Fruit fly (Drosophila melanogaster) whole organism, prepupa: ENCODE measurements around the gene CG12768.
A peak's percentile ranks its signal among the peaks of the same experiment; 100 is the strongest.

Experiments used
- CG10631 ChIP-seq: fragments of 200-800 bp; sonication (Bioruptor generic); optimal IDR thresholded peaks from 2 replicates; lab custom pipeline; 2016; ENCODE audit warnings: missing biosample characterization, missing genetic modification characterization
- CG15336 ChIP-seq: fragments of 200-800 bp; sonication (Bioruptor generic); IDR thresholded peaks from 2 replicates; pipeline ENCODE4 v1.3.6; 2022; ENCODE audit warnings: missing biosample characterization, missing genetic modification characterization
- CG31627 ChIP-seq: fragments of 200-800 bp; sonication (Bioruptor generic); optimal IDR thresholded peaks from 3 replicates; lab custom pipeline; 2016; ENCODE audit warnings: missing biosample characterization, missing genetic modification characterization
- CG32006 ChIP-seq: fragments of 200-800 bp; sonication (Bioruptor generic); optimal IDR thresholded peaks from 3 replicates; lab custom pipeline; 2017; ENCODE audit warnings: missing biosample characterization, mild to moderate bottlenecking, missing genetic modification characterization
- CG6163 ChIP-seq: fragments of 200-800 bp; sonication (Bioruptor generic); IDR thresholded peaks from 3 replicates; pipeline ENCODE4 v1.3.6; 2022; ENCODE audit warnings: missing biosample characterization, missing genetic modification characterization
- CG6276 ChIP-seq: fragments of 200-800 bp; sonication (Bioruptor generic); optimal IDR thresholded peaks from 2 replicates; lab custom pipeline; 2017; ENCODE audit warnings: missing biosample characterization, mild to moderate bottlenecking, missing genetic modification characterization
- CG6792 ChIP-seq: fragments of 200-800 bp; sonication (Bioruptor generic); optimal IDR thresholded peaks from 3 replicates; lab custom pipeline; 2016; ENCODE audit warnings: missing biosample characterization, missing genetic modification characterization
- CG6808 ChIP-seq: fragments of 200-800 bp; sonication (Bioruptor generic); optimal IDR thresholded peaks from 3 replicates; lab custom pipeline; 2017; ENCODE audit warnings: missing biosample characterization, missing genetic modification characterization, mild to moderate bottlenecking, moderate library complexity, missing genetic modification reagents
- CG9139 ChIP-seq: fragments of 200-800 bp; sonication (Bioruptor generic); optimal IDR thresholded peaks from 3 replicates; lab custom pipeline; 2017; ENCODE audit warnings: missing biosample characterization, mild to moderate bottlenecking, missing genetic modification characterization
- Eip78C ChIP-seq: fragments of 200-800 bp; sonication (Bioruptor generic); peaks from one replicate; lab custom pipeline; 2016; ENCODE audit warnings: missing biosample characterization, missing genetic modification characterization
- Eip93F ChIP-seq: fragments of 200-800 bp; sonication (Bioruptor generic); optimal IDR thresholded peaks from 2 replicates; lab custom pipeline; 2016; ENCODE audit warnings: missing biosample characterization, mild to moderate bottlenecking, missing genetic modification characterization
- Ets21C ChIP-seq: fragments of 200-800 bp; sonication (Bioruptor generic); optimal IDR thresholded peaks from 3 replicates; lab custom pipeline; 2016; ENCODE audit warnings: missing biosample characterization, missing genetic modification characterization
- Gug ChIP-seq: fragments of 200-800 bp; sonication (Bioruptor generic); IDR thresholded peaks from 2 replicates; pipeline ENCODE4 v1.3.6; 2022; ENCODE audit warnings: missing biosample characterization, missing genetic modification characterization
- Hr39 ChIP-seq: fragments of 200-800 bp; sonication (Bioruptor generic); optimal IDR thresholded peaks from 2 replicates; lab custom pipeline; 2016; ENCODE audit warnings: missing biosample characterization, missing genetic modification characterization
- Hr4 ChIP-seq: fragments of 200-800 bp; sonication (Bioruptor generic); optimal IDR thresholded peaks from 3 replicates; lab custom pipeline; 2016; ENCODE audit warnings: missing biosample characterization, missing genetic modification characterization
- Lpt ChIP-seq: fragments of 200-800 bp; sonication (Bioruptor generic); optimal IDR thresholded peaks from 3 replicates; lab custom pipeline; 2016; ENCODE audit warnings: missing biosample characterization, missing genetic modification characterization
- Sox14 ChIP-seq: fragments of 200-800 bp; sonication (Bioruptor generic); optimal IDR thresholded peaks from 3 replicates; lab custom pipeline; 2016; ENCODE audit warnings: missing biosample characterization, missing genetic modification characterization
- achi ChIP-seq: fragments of 200-800 bp; sonication (Bioruptor generic); optimal IDR thresholded peaks from 3 replicates; lab custom pipeline; 2016; ENCODE audit warnings: missing biosample characterization, missing genetic modification characterization
- acj6 ChIP-seq: fragments of 200-800 bp; sonication (Bioruptor generic); optimal IDR thresholded peaks from 3 replicates; lab custom pipeline; 2016; ENCODE audit warnings: missing biosample characterization, missing genetic modification characterization
- dsx ChIP-seq: fragments of 200-800 bp; optimal IDR thresholded peaks from 3 replicates; lab custom pipeline; 2019; ENCODE audit warnings: missing biosample characterization, mild to moderate bottlenecking, missing genetic modification characterization, moderate library complexity; ENCODE audit not compliant: poor library complexity, severe bottlenecking
- eg ChIP-seq: fragments of 200-800 bp; sonication (Bioruptor generic); IDR thresholded peaks from 3 replicates; pipeline ENCODE4 v1.3.6; 2022; ENCODE audit warnings: missing biosample characterization, missing genetic modification characterization
- fd59A ChIP-seq: fragments of 200-800 bp; sonication (Bioruptor generic); optimal IDR thresholded peaks from 2 replicates; lab custom pipeline; 2017; ENCODE audit warnings: missing biosample characterization, mild to moderate bottlenecking, missing genetic modification characterization, missing genetic modification reagents
- fd85E ChIP-seq: fragments of 200-800 bp; sonication (Bioruptor generic); optimal IDR thresholded peaks from 3 replicates; lab custom pipeline; 2016; ENCODE audit warnings: missing biosample characterization, missing genetic modification characterization
- fkh ChIP-seq: fragments of 200-800 bp; sonication (Bioruptor generic); optimal IDR thresholded peaks from 3 replicates; lab custom pipeline; 2017; ENCODE audit warnings: missing biosample characterization, mild to moderate bottlenecking, missing genetic modification characterization, moderate library complexity
- lz ChIP-seq: fragments of 200-800 bp; sonication (Bioruptor generic); optimal IDR thresholded peaks from 3 replicates; lab custom pipeline; 2016; ENCODE audit warnings: missing biosample characterization, missing genetic modification characterization
- net ChIP-seq: fragments of 200-800 bp; sonication (Bioruptor generic); optimal IDR thresholded peaks from 3 replicates; lab custom pipeline; 2016; ENCODE audit warnings: missing biosample characterization, missing genetic modification characterization
- pdm3 ChIP-seq: fragments of 200-800 bp; sonication (Bioruptor generic); optimal IDR thresholded peaks from 3 replicates; lab custom pipeline; 2016; ENCODE audit warnings: missing biosample characterization, missing genetic modification characterization
- salr ChIP-seq, 2 experiments: fragments of 200-800 bp; sonication (Bioruptor generic); optimal IDR thresholded peaks; 3 replicates each; lab custom pipeline; 2016 to 2018; ENCODE audit warnings: missing biosample characterization in 2 of 2, missing genetic modification characterization in 2 of 2, mild to moderate bottlenecking in 1 of 2
- svp ChIP-seq: fragments of 200-800 bp; sonication (Bioruptor generic); peaks from one replicate; lab custom pipeline; 2016; ENCODE audit warnings: missing biosample characterization, missing genetic modification characterization
- topi ChIP-seq: fragments of 200-800 bp; sonication (Bioruptor generic); optimal IDR thresholded peaks from 3 replicates; lab custom pipeline; 2016; ENCODE audit warnings: missing biosample characterization, missing genetic modification characterization

CG12768 gene

DNA sequence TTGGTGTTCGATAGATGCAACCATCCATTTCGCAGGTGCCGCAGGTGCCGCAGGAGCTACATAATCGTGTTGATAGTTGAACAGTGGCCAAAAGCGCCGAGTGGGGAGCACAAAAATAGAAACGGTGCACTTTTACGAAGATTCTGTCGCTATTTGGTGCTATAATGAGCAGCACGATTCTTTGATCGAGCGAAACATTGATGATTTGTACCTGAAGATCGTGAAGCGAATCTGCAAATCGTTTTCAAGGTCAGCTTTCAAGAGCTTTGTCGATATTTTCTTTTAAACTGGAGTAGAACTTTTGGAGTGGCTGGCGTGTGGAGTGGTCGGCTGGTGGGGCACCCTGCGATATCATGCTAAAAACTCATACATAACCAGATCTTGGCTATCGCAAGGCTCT lies 11.8 kb upstream of the CG12768 start, which contains the start of gene CG11131:
Gene CG11131 (plus strand): TSS at position 301 of the 400 bp plus-strand sequence.
- no peak for TF ChIP-seq Eip78C (GFP tag; lab: Kevin White, UChicago)
- TF ChIP-seq topi = no peak
- no peak for TF ChIP-seq CG31627
- TF ChIP-seq fkh (GFP tag; lab: Kevin White, UChicago) = no peak
- TF ChIP-seq Gug (GFP tag; lab: Robert Waterston, UW) = no peak
- no peak for TF ChIP-seq CG15336
- TF ChIP-seq pdm3 (GFP tag; lab: Kevin White, UChicago) = no peak
- no peak for TF ChIP-seq Hr4 (GFP tag; lab: Kevin White, UChicago)
- no peak for TF ChIP-seq acj6 (GFP tag; lab: Kevin White, UChicago)
- no peak for TF ChIP-seq salr (GFP tag; optimal IDR thresholded peaks at IDR 0.05; lab: Kevin White, UChicago)
- TF ChIP-seq fd85E = no peak
- no peak for TF ChIP-seq CG9139 (GFP tag; lab: Kevin White, UChicago)
- TF ChIP-seq lz (GFP tag; lab: Kevin White, UChicago) = no peak
- TF ChIP-seq dsx = no peak
- TF ChIP-seq CG6792 (GFP tag; lab: Kevin White, UChicago) = no peak
- no peak for TF ChIP-seq Sox14 (GFP tag; lab: Kevin White, UChicago)
- TF ChIP-seq eg (GFP tag; lab: Robert Waterston, UW) = no peak
- TF ChIP-seq CG6276 (GFP tag; lab: Kevin White, UChicago) = no peak
- no peak for TF ChIP-seq CG10631 (GFP tag; lab: Kevin White, UChicago)

dm6 chr3L:22901612-22902011 lies 8.7 kb upstream of the CG12768 start, which contains the start of gene BoYb:
BoYb (plus strand) TSS chr3L:22901912.
- TF ChIP-seq Hr39 (no peak), CG6808 (no peak), Eip93F (GFP tag; lab: Kevin White, UChicago) (no peak), svp (GFP tag; lab: Kevin White, UChicago) (no peak)

DNA sequence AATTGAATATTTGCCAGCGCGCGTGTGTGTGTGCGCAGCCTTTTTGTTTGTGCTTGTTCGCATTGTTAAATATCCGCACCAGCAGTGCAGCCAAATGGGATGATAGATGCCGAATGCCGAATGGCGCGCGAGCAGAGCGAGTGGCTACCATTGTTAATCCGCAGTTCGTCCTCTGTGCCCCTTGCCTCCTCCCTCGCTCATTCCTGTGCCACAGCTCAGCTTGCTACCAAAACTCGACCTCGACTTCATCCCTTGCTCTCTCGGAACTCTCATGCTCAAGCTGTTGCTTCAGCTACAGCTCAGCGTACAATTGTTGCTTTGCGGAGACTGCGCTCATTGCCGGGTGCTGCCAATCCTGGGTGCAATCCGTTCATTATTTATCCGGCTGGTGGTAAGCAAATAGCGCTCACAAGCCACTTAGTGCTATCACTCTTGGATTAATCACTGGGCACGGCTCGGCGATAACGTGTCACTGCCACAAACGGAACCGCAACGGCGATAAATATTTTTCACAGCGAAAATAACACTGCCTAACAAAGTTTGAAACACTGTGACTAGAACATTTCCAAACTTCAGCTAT lies 876 bp upstream of the CG12768 start:
- TF ChIP-seq Eip93F (GFP tag; lab: Kevin White, UChicago) = no peak
- TF ChIP-seq net (GFP tag; lab: Kevin White, UChicago) = no peak
- TF ChIP-seq CG6163 (GFP tag; lab: Robert Waterston, UW) = 0 out of 3 replicates have a peak, but pooled peaks have one; percentile 9
- peak; percentile 69 for TF ChIP-seq Eip78C (GFP tag; lab: Kevin White, UChicago)
- peak; percentile 70 for TF ChIP-seq svp (GFP tag; lab: Kevin White, UChicago)
- TF ChIP-seq, all 60 proteins: peak for 3

DNA sequence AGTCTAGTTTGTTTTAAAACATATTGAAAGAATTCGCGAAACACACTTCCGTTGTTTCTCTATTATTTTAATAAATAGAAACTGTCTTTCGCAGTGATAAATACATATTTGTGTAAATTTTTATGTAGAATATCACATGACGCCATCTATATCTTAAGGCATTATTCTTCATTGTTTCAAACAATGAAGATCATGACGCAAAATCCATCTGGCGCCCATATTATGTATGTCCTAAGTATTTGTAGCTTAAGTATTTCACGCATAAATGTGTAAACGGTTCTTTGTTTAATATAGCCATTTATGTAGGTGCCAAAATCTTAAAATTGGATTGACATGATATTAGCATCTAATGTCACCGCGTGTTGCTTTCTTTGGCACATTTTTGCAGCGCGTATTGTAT lies 30.0 kb downstream of the CG12768 start:
- TF ChIP-seq CG6792 (GFP tag; lab: Kevin White, UChicago) = no peak
- no peak for TF ChIP-seq fd59A
- TF ChIP-seq svp (GFP tag; lab: Kevin White, UChicago) = peak; percentile 11
- TF ChIP-seq CG32006 (GFP tag; lab: Kevin White, UChicago) = no peak

dm6 chr3L:22943484-22943883 lies 33.2 kb downstream of the CG12768 start:
- TF ChIP-seq Lpt (GFP tag; lab: Kevin White, UChicago) (no peak), Eip78C (GFP tag; lab: Kevin White, UChicago) (peak; percentile 7), Ets21C (GFP tag; lab: Kevin White, UChicago) (no peak)

- TF ChIP-seq Eip78C (GFP tag; lab: Kevin White, UChicago) = peak; percentile 33
- no peak for TF ChIP-seq achi
These were observed 34.2 kb downstream of the CG12768 start for dm6 chr3L:22944493-22944892.
